Worm (Caenorhabditis elegans) whole organism, L1 larva: ENCODE data around the gene F20D12.12.

Experiments
- C04F5.9 ChIP-seq: sonication (generic microtip); optimal IDR thresholded peaks from 2 replicates; lab custom pipeline; 2016; ENCODE audit warnings: missing genetic modification characterization, missing compliant biosample characterization
- C16A3.4 ChIP-seq: fragments of 150-350 bp; optimal IDR thresholded peaks from 2 replicates; lab custom pipeline; 2014; ENCODE audit warnings: missing biosample characterization, missing genetic modification characterization
- Y116A8C.19 ChIP-seq: sonication (generic microtip); optimal IDR thresholded peaks from 2 replicates; lab custom pipeline; 2016; ENCODE audit warnings: missing compliant biosample characterization, missing genetic modification characterization, borderline replicate concordance
- alr-1 ChIP-seq: fragments of 200-800 bp; sonication (Bioruptor generic); optimal IDR thresholded peaks from 2 replicates; lab custom pipeline; 2018; ENCODE audit warnings: borderline replicate concordance, mild to moderate bottlenecking, missing genetic modification characterization, missing compliant biosample characterization
- aly-2 ChIP-seq: fragments of 150-350 bp; optimal IDR thresholded peaks from 2 replicates; lab custom pipeline; 2014; ENCODE audit warnings: missing biosample characterization, missing genetic modification characterization
- blmp-1 ChIP-seq: fragments of 150-350 bp; optimal IDR thresholded peaks from 2 replicates; lab custom pipeline; 2014; ENCODE audit warnings: missing biosample characterization, missing genetic modification characterization
- ceh-82 ChIP-seq, 3 experiments: fragments of 150-350 bp in 1 of 3; sonication (generic microtip) in 2 of 3; optimal IDR thresholded peaks; 2 replicates each; lab custom pipeline; 2014 to 2017; ENCODE audit warnings: missing biosample characterization in 3 of 3, missing genetic modification characterization in 3 of 3
- ceh-90 ChIP-seq: sonication (generic microtip); optimal IDR thresholded peaks from 2 replicates; lab custom pipeline; 2016; ENCODE audit warnings: missing genetic modification characterization, missing compliant biosample characterization
- ces-1 ChIP-seq: fragments of 150-350 bp; optimal IDR thresholded peaks from 2 replicates; lab custom pipeline; 2014; ENCODE audit warnings: missing biosample characterization, missing genetic modification reagents, missing genetic modification characterization
- dpl-1 ChIP-seq, 3 experiments: fragments of 150-350 bp in 2 of 3; sonication (generic microtip) in 1 of 3; optimal IDR thresholded peaks; 2 replicates each; lab custom pipeline; 2014 to 2017; ENCODE audit warnings: missing biosample characterization in 3 of 3, missing genetic modification characterization in 3 of 3, missing genetic modification reagents in 3 of 3
- efl-3 ChIP-seq: fragments of 200-800 bp; sonication (Bioruptor generic); optimal IDR thresholded peaks from 2 replicates; lab custom pipeline; 2018; ENCODE audit warnings: mild to moderate bottlenecking, missing genetic modification characterization, missing compliant biosample characterization
- egl-13 ChIP-seq: sonication (generic microtip); optimal IDR thresholded peaks from 2 replicates; lab custom pipeline; 2016; ENCODE audit warnings: missing genotype, missing genetic modification reagents, missing genetic modification characterization, missing compliant biosample characterization
- elt-2 ChIP-seq: sonication (generic microtip); optimal IDR thresholded peaks from 2 replicates; lab custom pipeline; 2016; ENCODE audit warnings: missing genetic modification characterization, mild to moderate bottlenecking, inconsistent platforms, missing compliant biosample characterization, missing genetic modification reagents
- fkh-4 ChIP-seq: sonication (generic microtip); optimal IDR thresholded peaks from 2 replicates; lab custom pipeline; 2016; ENCODE audit warnings: missing compliant biosample characterization, missing genetic modification characterization, borderline replicate concordance
- hlh-4 ChIP-seq: sonication (generic microtip); optimal IDR thresholded peaks from 2 replicates; lab custom pipeline; 2016; ENCODE audit warnings: mild to moderate bottlenecking, missing genetic modification characterization, missing compliant biosample characterization
- irx-1 ChIP-seq: sonication (generic microtip); optimal IDR thresholded peaks from 2 replicates; lab custom pipeline; 2016; ENCODE audit warnings: missing genetic modification characterization, missing compliant biosample characterization
- isw-1 ChIP-seq: fragments of 200-800 bp; sonication (Bioruptor generic); IDR thresholded peaks from 2 replicates; pipeline ENCODE4 v1.3.6; 2022; ENCODE audit warnings: missing genetic modification characterization, missing compliant biosample characterization
- lin-13 ChIP-seq: fragments of 150-350 bp; optimal IDR thresholded peaks from 2 replicates; lab custom pipeline; 2014; ENCODE audit warnings: missing biosample characterization, missing genetic modification reagents, missing genetic modification characterization
- lir-3 ChIP-seq: sonication (generic microtip); optimal IDR thresholded peaks from 2 replicates; lab custom pipeline; 2016; ENCODE audit warnings: mild to moderate bottlenecking, missing genetic modification characterization, moderate library complexity, missing compliant biosample characterization; ENCODE audit not compliant: poor library complexity
- mab-9 ChIP-seq: fragments of 200-800 bp; sonication (Bioruptor generic); IDR thresholded peaks from 2 replicates; pipeline ENCODE4 v1.3.6; 2022; ENCODE audit warnings: missing genetic modification reagents, missing genetic modification characterization, missing compliant biosample characterization
- mdl-1 ChIP-seq, 2 experiments: fragments of 150-350 bp; optimal IDR thresholded peaks; 2 replicates each; lab custom pipeline; 2014 to 2017; ENCODE audit warnings: missing biosample characterization in 2 of 2, missing genetic modification characterization in 2 of 2, inconsistent platforms in 1 of 2
- mep-1 ChIP-seq: fragments of 150-350 bp; optimal IDR thresholded peaks from 2 replicates; lab custom pipeline; 2014; ENCODE audit warnings: missing biosample characterization, missing genetic modification characterization
- nhr-11 ChIP-seq: fragments of 150-350 bp; optimal IDR thresholded peaks from 2 replicates; lab custom pipeline; 2014; ENCODE audit warnings: missing biosample characterization, missing genetic modification characterization
- nhr-20 ChIP-seq: sonication (generic microtip); optimal IDR thresholded peaks from 2 replicates; lab custom pipeline; 2016; ENCODE audit warnings: mild to moderate bottlenecking, missing genetic modification characterization, missing compliant biosample characterization
- nhr-237 ChIP-seq: fragments of 150-350 bp; optimal IDR thresholded peaks from 2 replicates; lab custom pipeline; 2014; ENCODE audit warnings: missing biosample characterization, missing genetic modification characterization
- nhr-47 ChIP-seq: sonication (generic microtip); optimal IDR thresholded peaks from 2 replicates; lab custom pipeline; 2016; ENCODE audit warnings: mild to moderate bottlenecking, missing genetic modification characterization, moderate library complexity, missing compliant biosample characterization
- nhr-71 ChIP-seq: sonication (generic microtip); optimal IDR thresholded peaks from 2 replicates; lab custom pipeline; 2016; ENCODE audit warnings: mild to moderate bottlenecking, missing genetic modification characterization, moderate library complexity, missing compliant biosample characterization
- nhr-76 ChIP-seq: sonication (generic microtip); optimal IDR thresholded peaks from 2 replicates; lab custom pipeline; 2017; ENCODE audit warnings: missing biosample characterization, missing genetic modification characterization
- nhr-85 ChIP-seq: sonication (generic microtip); peaks from one replicate; lab custom pipeline; 2016; ENCODE audit warnings: missing genetic modification characterization, inconsistent platforms, missing compliant biosample characterization
- pag-3 ChIP-seq: sonication (generic microtip); optimal IDR thresholded peaks from 2 replicates; lab custom pipeline; 2017; ENCODE audit warnings: missing genetic modification characterization, mild to moderate bottlenecking, missing compliant biosample characterization, antibody characterized with exemption, borderline replicate concordance; ENCODE audit not compliant: insufficient read depth
- pax-3 ChIP-seq: fragments of 200-800 bp; sonication (Bioruptor generic); optimal IDR thresholded peaks from 2 replicates; lab custom pipeline; 2018; ENCODE audit warnings: mild to moderate bottlenecking, missing genetic modification characterization, moderate library complexity, missing compliant biosample characterization
- rnt-1 ChIP-seq: sonication (generic microtip); optimal IDR thresholded peaks from 2 replicates; lab custom pipeline; 2016; ENCODE audit warnings: mild to moderate bottlenecking, missing genetic modification characterization, moderate library complexity, missing compliant biosample characterization
- snpc-4 ChIP-seq: fragments of 150-350 bp; optimal IDR thresholded peaks from 2 replicates; lab custom pipeline; 2014; ENCODE audit warnings: missing biosample characterization, missing genetic modification characterization
- sox-4 ChIP-seq: sonication (generic microtip); optimal IDR thresholded peaks from 2 replicates; lab custom pipeline; 2016; ENCODE audit warnings: missing genetic modification characterization, missing compliant biosample characterization
- swsn-7 ChIP-seq: sonication (generic microtip); optimal IDR thresholded peaks from 2 replicates; lab custom pipeline; 2016; ENCODE audit warnings: missing genetic modification characterization, missing compliant biosample characterization
- tbx-2 ChIP-seq: sonication (generic microtip); optimal IDR thresholded peaks from 2 replicates; lab custom pipeline; 2016; ENCODE audit warnings: missing genetic modification characterization, missing compliant biosample characterization
- unc-30 ChIP-seq: sonication (generic microtip); optimal IDR thresholded peaks from 2 replicates; lab custom pipeline; 2017; ENCODE audit warnings: missing biosample characterization, missing genetic modification characterization
- unc-86 ChIP-seq: sonication (generic microtip); optimal IDR thresholded peaks from 2 replicates; lab custom pipeline; 2016; ENCODE audit warnings: missing genetic modification characterization, missing compliant biosample characterization
- unc-98 ChIP-seq: fragments of 200-800 bp; sonication (Bioruptor generic); IDR thresholded peaks from 2 replicates; pipeline ENCODE4 v1.3.6; 2022; ENCODE audit warnings: missing genetic modification characterization, missing compliant biosample characterization
- xbp-1 ChIP-seq: sonication (generic microtip); optimal IDR thresholded peaks from 2 replicates; lab custom pipeline; 2016; ENCODE audit warnings: missing genetic modification characterization, missing compliant biosample characterization
- zag-1 ChIP-seq: fragments of 150-350 bp; optimal IDR thresholded peaks from 2 replicates; lab custom pipeline; 2014; ENCODE audit warnings: missing biosample characterization, missing genetic modification characterization
- zip-4 ChIP-seq: fragments of 200-800 bp; sonication (Bioruptor generic); optimal IDR thresholded peaks from 2 replicates; lab custom pipeline; 2018; ENCODE audit warnings: mild to moderate bottlenecking, missing genetic modification characterization, moderate library complexity, missing compliant biosample characterization
- ztf-11 ChIP-seq, 2 experiments: sonication (generic microtip); optimal IDR thresholded peaks; 2 replicates each; lab custom pipeline; 2016 to 2017; ENCODE audit warnings: missing genetic modification characterization in 2 of 2, missing biosample characterization in 1 of 2, missing compliant biosample characterization in 1 of 2
- ztf-4 ChIP-seq: fragments of 150-350 bp; optimal IDR thresholded peaks from 2 replicates; lab custom pipeline; 2014; ENCODE audit warnings: missing biosample characterization, missing genetic modification characterization

The F20D12.12 gene

DNA sequence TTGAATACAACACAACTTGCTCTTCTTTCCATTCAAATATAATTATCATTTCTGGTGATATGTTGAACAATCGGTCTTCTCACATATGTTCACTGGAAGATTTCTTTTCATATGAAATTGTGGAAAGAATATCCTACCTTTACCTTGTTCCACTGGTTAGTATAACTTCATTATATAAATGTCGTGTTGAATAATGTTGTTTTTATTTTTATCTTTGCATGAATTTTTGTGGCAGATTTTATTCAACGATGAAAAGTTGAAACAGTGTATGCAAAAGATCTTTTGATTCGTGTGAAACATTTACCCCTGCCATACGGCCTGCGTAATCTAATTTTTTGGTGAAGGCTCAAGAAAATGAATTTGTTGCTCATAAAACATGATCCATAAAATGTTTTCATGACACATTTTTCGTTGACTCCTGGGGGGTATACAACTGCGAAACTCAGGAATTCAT is 14.7 kb downstream of the F20D12.12 start:
- TF ChIP-seq C04F5.9 (tag; lab: Kevin White, UChicago) = no peak
- TF ChIP-seq tbx-2 = no peak
- TF ChIP-seq nhr-20 = no peak
- no peak for TF ChIP-seq fkh-4 (tag; lab: Kevin White, UChicago)
- TF ChIP-seq isw-1 (GFP tag; lab: Robert Waterston, UW) = no peak
- TF ChIP-seq zag-1 (tag; lab: Kevin White, UChicago) = no peak
- TF ChIP-seq ces-1 = no peak
- no peak for TF ChIP-seq pag-3 (tag; lab: Kevin White, UChicago)
- TF ChIP-seq swsn-7 (tag; lab: Kevin White, UChicago) = no peak
- no peak for TF ChIP-seq unc-30 (tag; lab: Kevin White, UChicago)
- TF ChIP-seq Y116A8C.19 (tag; lab: Kevin White, UChicago) = no peak
- no peak for TF ChIP-seq dpl-1 (GFP tag; optimal IDR thresholded peaks at IDR 0.05; lab: Kevin White, UChicago)
- no peak for TF ChIP-seq alr-1 (tag; lab: Kevin White, UChicago)
- TF ChIP-seq unc-86 (tag; lab: Kevin White, UChicago) = no peak
- TF ChIP-seq ceh-82 (tag; optimal IDR thresholded peaks at IDR 0.05; lab: Kevin White, UChicago) = no peak
- no peak for TF ChIP-seq nhr-85
- TF ChIP-seq mep-1 (tag; lab: Kevin White, UChicago) = no peak
- no peak for TF ChIP-seq zip-4 (GFP tag; lab: Kevin White, UChicago)

ce11 chrIV:7967006-7967405 is 19.8 kb downstream of the F20D12.12 start, which contains the start of gene F57H12.5:
TSS of gene F57H12.5 (plus strand) at chrIV:7967306.
- TF ChIP-seq ztf-11 (tag; optimal IDR thresholded peaks at IDR 0.05; lab: Kevin White, UChicago) (no peak), hlh-4 (tag; lab: Kevin White, UChicago) (no peak), mab-9 (no peak)

DNA sequence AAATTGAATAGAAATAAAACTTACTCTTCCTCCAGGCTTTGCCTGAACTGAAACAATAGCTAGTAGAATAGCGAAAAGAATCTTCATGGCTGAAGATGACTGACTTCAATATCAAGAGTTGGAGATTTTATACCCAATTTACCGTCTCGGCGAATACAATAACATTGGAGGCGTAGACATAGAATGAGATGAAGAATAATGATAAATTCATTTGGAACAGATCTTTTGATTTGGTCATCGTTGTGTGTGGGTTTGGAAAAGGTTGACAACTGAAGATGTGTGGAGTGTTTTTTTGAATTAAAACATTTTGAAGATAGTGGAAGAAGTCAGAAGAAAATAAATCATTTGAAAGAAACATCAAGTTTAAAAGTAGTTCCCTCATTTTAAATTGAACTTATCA is 29.0 kb downstream of the F20D12.12 start, which contains the start of gene F57H12.6:
TSS of gene F57H12.6 (minus strand) at position 101 of the 400 bp plus-strand sequence.
- TF ChIP-seq rnt-1 (tag; lab: Kevin White, UChicago) (no peak), swsn-7 (tag; lab: Kevin White, UChicago) (no peak)

DNA sequence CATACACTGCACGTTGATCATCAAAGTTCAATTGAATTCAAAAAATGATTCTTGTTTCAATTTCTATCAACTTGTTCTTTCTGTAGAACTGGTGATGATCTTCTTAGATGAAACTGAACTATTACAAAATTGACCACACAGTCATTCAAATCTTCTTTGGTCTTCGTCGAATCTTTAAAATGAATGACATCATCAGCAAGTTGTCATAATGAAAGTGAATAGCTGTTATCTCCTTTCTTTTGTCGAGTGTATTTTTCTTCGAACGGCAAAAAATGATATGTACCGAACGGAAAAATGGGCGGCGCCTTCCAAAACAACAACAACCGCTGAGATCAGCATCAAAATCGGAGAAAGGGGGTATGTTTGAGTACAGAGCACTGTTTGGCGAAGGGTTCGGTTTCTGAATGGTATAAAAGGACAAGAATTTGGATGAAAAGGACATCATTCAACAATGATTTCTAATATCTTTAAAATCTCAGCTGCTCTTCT is 30.3 kb downstream of the F20D12.12 start, which contains the start of gene ora-1:
TSS of gene ora-1 (plus strand) at position 439 of the 489 bp plus-strand sequence.
- TF ChIP-seq nhr-11 (tag; lab: Kevin White, UChicago) (no peak), mdl-1 (tag; optimal IDR thresholded peaks at IDR 0.05; lab: Kevin White, UChicago) (no peak), egl-13 (no peak), lin-13 (no peak), snpc-4 (tag; lab: Kevin White, UChicago) (no peak), nhr-20 (no peak), blmp-1 (tag; lab: Kevin White, UChicago) (peak; percentile 62)

- TF ChIP-seq pax-3 (no peak), unc-98 (GFP tag; lab: Robert Waterston, UW) (no peak), hlh-4 (tag; lab: Kevin White, UChicago) (no peak), nhr-20 (no peak), xbp-1 (tag; lab: Kevin White, UChicago) (no peak), nhr-47 (no peak), nhr-71 (tag; lab: Kevin White, UChicago) (no peak), nhr-237 (tag; lab: Kevin White, UChicago) (no peak), ces-1 (no peak), irx-1 (tag; lab: Kevin White, UChicago) (no peak), ceh-90 (tag; lab: Kevin White, UChicago) (no peak), unc-86 (tag; lab: Kevin White, UChicago) (peak; percentile 39), C16A3.4 (tag; lab: Kevin White, UChicago) (no peak), mab-9 (no peak), rnt-1 (tag; lab: Kevin White, UChicago) (no peak), fkh-4 (tag; lab: Kevin White, UChicago) (no peak), efl-3 (GFP tag; lab: Kevin White, UChicago) (no peak), nhr-76 (tag; lab: Kevin White, UChicago) (no peak), unc-30 (tag; lab: Kevin White, UChicago) (no peak), ztf-4 (no peak), sox-4 (tag; lab: Kevin White, UChicago) (no peak), aly-2 (tag; lab: Kevin White, UChicago) (no peak), elt-2 (tag; lab: Kevin White, UChicago) (no peak), lir-3 (no peak)
Measured at ce11 chrIV:7979588-7979987, 32.3 kb downstream of the F20D12.12 start, which contains the start of gene unc-24. TSS of gene unc-24 (plus strand) at chrIV:7979870.
